Worm (Caenorhabditis elegans) whole organism, L4/young adult: ENCODE data around the gene prk-2.

Experiments used
- W03F9.2 ChIP-seq: fragments of 150-350 bp; optimal IDR thresholded peaks from 2 replicates; lab custom pipeline; 2014; ENCODE audit warnings: missing biosample characterization, missing genetic modification characterization
- him-1 ChIP-seq: sonication (generic microtip); optimal IDR thresholded peaks from 2 replicates; lab custom pipeline; 2016; ENCODE audit warnings: missing genotype, missing genetic modification reagents, missing genetic modification characterization, missing compliant biosample characterization

- no peak for TF ChIP-seq W03F9.2
- no peak for TF ChIP-seq him-1
Observed at ce11 chrIII:3405535-3405934, 35.5 kb upstream of the prk-2 start, which contains the start of gene golg-4.
